3 fruit fly cellular contexts compared by ENCODE assay signal in the genomic region with DNA sequence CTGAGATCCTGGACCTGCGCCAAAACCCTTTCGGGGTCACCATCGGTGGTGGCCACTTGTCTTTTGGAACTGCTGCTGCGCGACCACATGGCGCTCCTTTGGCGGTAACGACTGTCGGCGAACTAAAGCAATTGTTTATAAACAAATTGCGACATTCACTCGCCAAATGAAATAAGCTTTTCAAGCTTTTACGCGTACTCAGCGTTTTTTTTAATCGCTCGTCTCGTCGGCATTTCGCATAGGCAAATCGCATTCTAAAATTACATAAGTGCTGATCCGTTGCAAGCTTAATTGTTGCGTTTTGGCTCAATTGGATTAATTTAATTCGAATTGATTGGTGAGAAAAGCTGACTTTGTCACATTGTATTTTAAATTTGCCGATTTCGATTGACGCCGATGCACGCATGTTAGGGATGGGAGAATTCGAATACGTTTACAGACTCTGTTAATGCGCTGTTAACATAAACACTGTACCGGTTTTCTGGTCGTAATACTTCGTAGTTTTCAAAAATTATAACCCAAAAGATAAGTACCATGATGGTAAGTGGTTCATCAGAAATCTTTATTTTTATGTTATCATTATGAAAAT.
TF ChIP-seq lines count a peak whose summit lies in the region.

A gene (minus strand): TSS at position 328 of the 589 bp plus-strand sequence.

- no peak for TF ChIP-seq CTCF in whole organism, embryonic (GFP tag; optimal IDR thresholded peaks at IDR 0.05; lab: Kevin White, UChicago)

TF ChIP-seq in whole organism, adult, 20 proteins besides CTCF, POLR2A, EP300 and RAD21:
- TF ChIP-seq ovo (GFP tag; optimal IDR thresholded peaks at IDR 0.05; lab: Kevin White, UChicago): no peak
- TF ChIP-seq CG7101 (tag; optimal IDR thresholded peaks at IDR 0.05; lab: Kevin White, UChicago): no peak
- TF ChIP-seq Crg-1 (GFP tag; optimal IDR thresholded peaks at IDR 0.05; lab: Kevin White, UChicago): no peak
- TF ChIP-seq CG11617 (GFP tag; optimal IDR thresholded peaks at IDR 0.05; lab: Kevin White, UChicago): no peak
- no peak for TF ChIP-seq Hr96 (GFP tag; optimal IDR thresholded peaks at IDR 0.05; lab: Kevin White, UChicago)
- TF ChIP-seq cnc (optimal IDR thresholded peaks at IDR 0.05; lab: Kevin White, UChicago): no peak
- no peak for TF ChIP-seq CG7045 (GFP tag; optimal IDR thresholded peaks at IDR 0.05; lab: Kevin White, UChicago)
- TF ChIP-seq Clk (GFP tag; optimal IDR thresholded peaks at IDR 0.05; lab: Kevin White, UChicago): no peak
- TF ChIP-seq CG12768 (GFP tag; optimal IDR thresholded peaks at IDR 0.05; lab: Kevin White, UChicago): no peak
- peak; percentile 60 for TF ChIP-seq Mnt (GFP tag; optimal IDR thresholded peaks at IDR 0.05; lab: Kevin White, UChicago)
- no peak for TF ChIP-seq toe (GFP tag; optimal IDR thresholded peaks at IDR 0.05; lab: Kevin White, UChicago)
- peak; percentile 97 for TF ChIP-seq tj (GFP tag; optimal IDR thresholded peaks at IDR 0.05; lab: Kevin White, UChicago)
- TF ChIP-seq cic (GFP tag; optimal IDR thresholded peaks at IDR 0.05; lab: Kevin White, UChicago): peak; percentile 67
- no peak for TF ChIP-seq CG33017 (tag; optimal IDR thresholded peaks at IDR 0.05; lab: Kevin White, UChicago)
- TF ChIP-seq kay (GFP tag; lab: Kevin White, UChicago; ENCODE audit: borderline replicate concordance): no peak
- TF ChIP-seq CG5204 (GFP tag; optimal IDR thresholded peaks at IDR 0.05; lab: Kevin White, UChicago): no peak
- no peak for TF ChIP-seq pad (GFP tag; optimal IDR thresholded peaks at IDR 0.05; lab: Kevin White, UChicago)
- no peak for TF ChIP-seq CG14711 (tag; optimal IDR thresholded peaks at IDR 0.05; lab: Kevin White, UChicago)
- no peak for TF ChIP-seq CG1620 (GFP tag; optimal IDR thresholded peaks at IDR 0.05; lab: Kevin White, UChicago)
- TF ChIP-seq bab1 (GFP tag; optimal IDR thresholded peaks at IDR 0.05; lab: Kevin White, UChicago): peak; percentile 8

TF ChIP-seq in whole organism, embryonic, 481 proteins besides CTCF, POLR2A, EP300 and RAD21 (continues in another document):
- TF ChIP-seq CG16813 (GFP tag; IDR thresholded peaks at IDR 0.05; lab: Robert Waterston, UW; ENCODE audit: partially characterized antibody) (0 out of 3 replicates have a peak, but pooled peaks have one; percentile 22), Pdp1 (GFP tag; optimal IDR thresholded peaks at IDR 0.05; lab: Kevin White, UChicago) (peak in 1 of 2 experiments; percentile 91), CG2202 (tag; optimal IDR thresholded peaks at IDR 0.05; lab: Kevin White, UChicago) (no peak), HmgZ (tag; optimal IDR thresholded peaks at IDR 0.05; lab: Kevin White, UChicago) (no peak), hbn (GFP tag; IDR thresholded peaks at IDR 0.05; lab: Robert Waterston, UW; ENCODE audit: partially characterized antibody) (0 out of 2 replicates have a peak, but pooled peaks have one; percentile 13), otp (GFP tag; IDR thresholded peaks at IDR 0.05; lab: Robert Waterston, UW) (0 out of 3 replicates have a peak, but pooled peaks have one; percentile 2), CG9437 (GFP tag; optimal IDR thresholded peaks at IDR 0.05; lab: Kevin White, UChicago) (peak; percentile 91), CG11085 (GFP tag; IDR thresholded peaks at IDR 0.05; lab: Robert Waterston, UW) (no peak), CG10267 (tag; optimal IDR thresholded peaks at IDR 0.05; lab: Kevin White, UChicago) (no peak), CG4360 (GFP tag; IDR thresholded peaks at IDR 0.05; lab: Robert Waterston, UW) (peak; percentile 27; the same call in 1 of the 2 replicates), CkIIα-i1 (GFP tag; IDR thresholded peaks at IDR 0.05; lab: Robert Waterston, UW) (no peak), Mrtf (GFP tag; IDR thresholded peaks at IDR 0.05; lab: Robert Waterston, UW) (no peak), CG13624 (GFP tag; optimal IDR thresholded peaks at IDR 0.05; lab: Kevin White, UChicago) (no peak), CG10959 (GFP tag; IDR thresholded peaks at IDR 0.05; lab: Robert Waterston, UW) (no peak), CG8478 (optimal IDR thresholded peaks at IDR 0.05; lab: Kevin White, UChicago) (no peak), CG16779 (GFP tag; IDR thresholded peaks at IDR 0.05; lab: Robert Waterston, UW) (no peak), CG12155 (GFP tag; optimal IDR thresholded peaks at IDR 0.05; lab: Kevin White, UChicago) (peak; percentile 91), ATbp (GFP tag; optimal IDR thresholded peaks at IDR 0.05; lab: Kevin White, UChicago) (no peak), Scr (GFP tag; IDR thresholded peaks at IDR 0.05; lab: Robert Waterston, UW; ENCODE audit: partially characterized antibody) (peak; percentile 31; the same call in 1 of the 2 replicates), Atf6 (GFP tag; IDR thresholded peaks at IDR 0.05; lab: Robert Waterston, UW) (no peak), H15 (GFP tag; IDR thresholded peaks at IDR 0.05; lab: Robert Waterston, UW) (no peak), Dp (GFP tag; optimal IDR thresholded peaks at IDR 0.05; lab: Kevin White, UChicago) (peak; percentile 21), CG11560 (tag; IDR thresholded peaks at IDR 0.05; lab: Robert Waterston, UW) (no peak), shn (GFP tag; optimal IDR thresholded peaks at IDR 0.05; lab: Kevin White, UChicago) (no peak), CG17829 (tag; optimal IDR thresholded peaks at IDR 0.05; lab: Kevin White, UChicago) (no peak), Drgx (GFP tag; IDR thresholded peaks at IDR 0.05; lab: Robert Waterston, UW) (no peak), pzg (GFP tag; optimal IDR thresholded peaks at IDR 0.05; lab: Kevin White, UChicago) (no peak), CG9932 (GFP tag; IDR thresholded peaks at IDR 0.05; lab: Robert Waterston, UW) (no peak), ERR (GFP tag; optimal IDR thresholded peaks at IDR 0.05; lab: Kevin White, UChicago) (no peak), CG7786 (GFP tag; optimal IDR thresholded peaks at IDR 0.05; lab: Kevin White, UChicago) (no peak), CG11723 (GFP tag; optimal IDR thresholded peaks at IDR 0.05; lab: Kevin White, UChicago) (no peak), prd (optimal IDR thresholded peaks at IDR 0.05; lab: Kevin White, UChicago) (no peak), prd (GFP tag; IDR thresholded peaks at IDR 0.05; lab: Robert Waterston, UW) (no peak)

TF ChIP-seq in whole organism, prepupa, 60 proteins besides CTCF, POLR2A, EP300 and RAD21:
- TF ChIP-seq vri (GFP tag; optimal IDR thresholded peaks at IDR 0.05; lab: Kevin White, UChicago): peak; percentile 84
- peak; percentile 25 for TF ChIP-seq CG8319 (GFP tag; optimal IDR thresholded peaks at IDR 0.05; lab: Kevin White, UChicago)
- no peak for TF ChIP-seq CG6163 (GFP tag; IDR thresholded peaks at IDR 0.05; lab: Robert Waterston, UW)
TF ChIP-seq in whole organism, prepupa: peak in this region for 2.
